Fruit fly (Drosophila melanogaster): ENCODE results near the gene INPP5E.

The INPP5E gene

DNA sequence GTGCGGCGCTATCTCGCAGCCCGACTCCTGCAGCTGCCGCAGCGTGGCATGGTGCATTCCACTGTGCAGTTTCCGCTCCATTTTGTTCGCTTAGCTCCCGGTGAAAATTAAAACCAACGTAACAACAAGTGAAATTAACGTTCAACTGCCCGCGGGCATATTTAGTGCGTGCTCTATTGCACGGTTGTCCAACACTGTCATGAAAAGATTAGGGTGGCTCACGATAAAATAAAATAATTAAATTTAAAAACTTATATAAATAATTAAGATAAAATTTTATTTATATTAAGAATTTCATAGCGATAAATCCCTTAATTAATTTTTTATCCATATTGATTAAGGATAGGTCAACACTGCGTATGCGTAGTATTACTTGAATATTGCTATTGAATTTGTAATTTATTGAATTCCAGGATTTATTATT is 6.2 kb upstream of the INPP5E start, which contains the start of gene Pbgs (continued):
- TF ChIP-seq grau (tag; optimal IDR thresholded peaks at IDR 0.05) (peak; percentile 36), Atf3 (GFP tag; optimal IDR thresholded peaks at IDR 0.05) (no peak), CG11247 (GFP tag; IDR thresholded peaks at IDR 0.05) (no peak), CG8765 (GFP tag; IDR thresholded peaks at IDR 0.05) (no peak), salm (tag; optimal IDR thresholded peaks at IDR 0.05) (peak; percentile 16), CG6791 (GFP tag; IDR thresholded peaks at IDR 0.05; ENCODE audit: partially characterized antibody) (no peak), CG4282 (GFP tag; optimal IDR thresholded peaks at IDR 0.05) (no peak), CG3163 (GFP tag; optimal IDR thresholded peaks at IDR 0.05) (no peak), maf-S (GFP tag; optimal IDR thresholded peaks at IDR 0.05) (no peak), CG12104 (GFP tag; optimal IDR thresholded peaks at IDR 0.05) (no peak), CG10543 (GFP tag; optimal IDR thresholded peaks at IDR 0.05) (no peak), luna (GFP tag; optimal IDR thresholded peaks at IDR 0.05) (no peak), stwl (tag; optimal IDR thresholded peaks at IDR 0.05) (peak; percentile 29), Hr3 (GFP tag; optimal IDR thresholded peaks at IDR 0.05) (no peak), CG10979 (tag; optimal IDR thresholded peaks at IDR 0.05) (peak; percentile 36), CG1024 (GFP tag; IDR thresholded peaks at IDR 0.05) (peak; percentile 34; the same call in 1 of the 2 replicates), CG31365 (tag; optimal IDR thresholded peaks at IDR 0.05) (no peak), pfk (GFP tag; optimal IDR thresholded peaks at IDR 0.05) (no peak), sisA (GFP tag; IDR thresholded peaks at IDR 0.05) (no peak), CG15269 (tag; optimal IDR thresholded peaks at IDR 0.05) (peak; percentile 31), CG2116 (GFP tag; optimal IDR thresholded peaks at IDR 0.05) (no peak), CG7372 (GFP tag; IDR thresholded peaks at IDR 0.05) (peak; percentile 59; the same call in 1 of the 2 replicates), CG18764 (GFP tag; optimal IDR thresholded peaks at IDR 0.05) (peak; percentile 7), Chrac-16 (GFP tag; optimal IDR thresholded peaks at IDR 0.05) (no peak), chinmo (GFP tag; IDR thresholded peaks at IDR 0.05; ENCODE audit: partially characterized antibody) (no peak), fd3F (GFP tag; optimal IDR thresholded peaks at IDR 0.05) (no peak), Dfd (GFP tag; optimal IDR thresholded peaks at IDR 0.05) (no peak), CG2129 (GFP tag; IDR thresholded peaks at IDR 0.05; ENCODE audit: partially characterized antibody) (no peak), CG17912 (GFP tag; optimal IDR thresholded peaks at IDR 0.05) (no peak), slou (GFP tag; optimal IDR thresholded peaks at IDR 0.05) (no peak), Sox102F (GFP tag; optimal IDR thresholded peaks at IDR 0.05) (peak; percentile 21), phol (tag; optimal IDR thresholded peaks at IDR 0.05) (peak; percentile 66), BEAF-32 (GFP tag; optimal IDR thresholded peaks at IDR 0.05) (no peak), CG6254 (GFP tag; optimal IDR thresholded peaks at IDR 0.05) (no peak), sens-2 (GFP tag; IDR thresholded peaks at IDR 0.05) (no peak), lmd (GFP tag; IDR thresholded peaks at IDR 0.05) (peak; percentile 14; the same call in 1 of the 2 replicates), CG16863 (GFP tag; optimal IDR thresholded peaks at IDR 0.05) (no peak), Pdp1 (GFP tag; optimal IDR thresholded peaks at IDR 0.05) (peak in 1 of 2 experiments; percentile 72), Adf1 (GFP tag; IDR thresholded peaks at IDR 0.05) (no peak), CG3065 (GFP tag; optimal IDR thresholded peaks at IDR 0.05) (no peak), corto (GFP tag; optimal IDR thresholded peaks at IDR 0.05) (no peak), CG5245 (GFP tag; optimal IDR thresholded peaks at IDR 0.05) (no peak), HmgD (GFP tag; optimal IDR thresholded peaks at IDR 0.05) (no peak), CG16813 (GFP tag; IDR thresholded peaks at IDR 0.05; ENCODE audit: partially characterized antibody) (no peak), scrt (GFP tag; optimal IDR thresholded peaks at IDR 0.05) (peak; percentile 68), zf30C (GFP tag; optimal IDR thresholded peaks at IDR 0.05) (no peak), CG18476 (GFP tag; optimal IDR thresholded peaks at IDR 0.05) (no peak), BtbVII (GFP tag; optimal IDR thresholded peaks at IDR 0.05) (peak; percentile 53), trh (GFP tag; optimal IDR thresholded peaks at IDR 0.05) (no peak), croc (GFP tag; conservative IDR thresholded peaks at IDR 0.05) (no peak), CG34376 (GFP tag; optimal IDR thresholded peaks at IDR 0.05) (no peak)

Measured in whole organism, embryonic.